Fruit fly (Drosophila melanogaster) whole organism, embryonic: ENCODE data around the gene fd96Ca.
A peak's percentile ranks its signal among the peaks of the same experiment; 100 is the strongest.

Source experiments
- BEAF-32 ChIP-seq: fragments of 200-800 bp; sonication (Bioruptor generic); optimal IDR thresholded peaks from 3 replicates; lab custom pipeline; 2017; ENCODE audit warnings: missing biosample characterization, missing genetic modification characterization, mild to moderate bottlenecking, moderate library complexity, missing genetic modification reagents
- CG10147 ChIP-seq: fragments of 200-800 bp; sonication (Bioruptor generic); optimal IDR thresholded peaks from 2 replicates; lab custom pipeline; 2019; ENCODE audit warnings: missing biosample characterization, mild to moderate bottlenecking, missing genetic modification characterization, moderate library complexity
- CG10654 ChIP-seq: fragments of 200-800 bp; sonication (Bioruptor generic); optimal IDR thresholded peaks from 2 replicates; lab custom pipeline; 2016; ENCODE audit warnings: missing biosample characterization, missing genetic modification characterization
- CG13123 ChIP-seq: fragments of 200-800 bp; sonication (Bioruptor generic); optimal IDR thresholded peaks from 2 replicates; lab custom pipeline; 2016; ENCODE audit warnings: missing biosample characterization, missing genetic modification characterization
- CG13287 ChIP-seq: fragments of 200-800 bp; sonication (Bioruptor generic); IDR thresholded peaks from 2 replicates; pipeline ENCODE4 v1.3.6; 2022; ENCODE audit warnings: missing biosample characterization, missing genetic modification characterization; ENCODE audit not compliant: partially characterized antibody
- CG17829 ChIP-seq: fragments of 200-800 bp; optimal IDR thresholded peaks from 2 replicates; lab custom pipeline; 2019; ENCODE audit warnings: missing biosample characterization, mild to moderate bottlenecking, missing genetic modification characterization, moderate library complexity
- CG18011 ChIP-seq: fragments of 200-800 bp; sonication (Bioruptor generic); optimal IDR thresholded peaks from 2 replicates; lab custom pipeline; 2017; ENCODE audit warnings: missing biosample characterization, missing genetic modification characterization, mild to moderate bottlenecking, moderate library complexity, missing genotype
- CG18599 ChIP-seq: fragments of 200-800 bp; sonication (Bioruptor generic); optimal IDR thresholded peaks from 3 replicates; lab custom pipeline; 2017; ENCODE audit warnings: missing biosample characterization, missing genetic modification characterization, mild to moderate bottlenecking, moderate library complexity, missing genetic modification reagents
- CG2116 ChIP-seq: fragments of 200-800 bp; sonication (Bioruptor generic); optimal IDR thresholded peaks from 3 replicates; lab custom pipeline; 2018; ENCODE audit warnings: missing biosample characterization, mild to moderate bottlenecking, missing genetic modification characterization
- CG2129 ChIP-seq: fragments of 200-800 bp; sonication (Bioruptor generic); IDR thresholded peaks from 2 replicates; pipeline ENCODE4 v1.3.6; 2022; ENCODE audit warnings: missing biosample characterization, missing genetic modification characterization; ENCODE audit not compliant: partially characterized antibody
- CG3995 ChIP-seq: fragments of 200-800 bp; sonication (Bioruptor generic); optimal IDR thresholded peaks from 3 replicates; lab custom pipeline; 2016; ENCODE audit warnings: missing biosample characterization, missing genetic modification characterization
- CG42726 ChIP-seq: fragments of 200-800 bp; sonication (Bioruptor generic); IDR thresholded peaks from 2 replicates; pipeline ENCODE4 v1.3.6; 2022; ENCODE audit warnings: missing biosample characterization, missing genetic modification characterization; ENCODE audit not compliant: partially characterized antibody
- CG4617 ChIP-seq: fragments of 200-800 bp; sonication (Bioruptor generic); optimal IDR thresholded peaks from 3 replicates; lab custom pipeline; 2016; ENCODE audit warnings: missing biosample characterization, missing genetic modification characterization, borderline replicate concordance
- CG5245 ChIP-seq: fragments of 200-800 bp; sonication (Bioruptor generic); optimal IDR thresholded peaks from 3 replicates; lab custom pipeline; 2016; ENCODE audit warnings: missing biosample characterization, missing genetic modification characterization
- CG6791 ChIP-seq: fragments of 200-800 bp; sonication (Bioruptor generic); IDR thresholded peaks from 3 replicates; pipeline ENCODE4 v1.3.6; 2022; ENCODE audit warnings: missing biosample characterization, missing genetic modification characterization; ENCODE audit not compliant: partially characterized antibody
- Dref ChIP-seq: fragments of 200-800 bp; sonication (Bioruptor generic); IDR thresholded peaks from 2 replicates; pipeline ENCODE4 v1.3.6; 2022; ENCODE audit warnings: missing biosample characterization, missing genetic modification characterization
- E2f1 ChIP-seq: fragments of 200-800 bp; sonication (Bioruptor generic); IDR thresholded peaks from 2 replicates; pipeline ENCODE4 v1.3.6; 2022; ENCODE audit warnings: missing biosample characterization, missing genetic modification characterization
- Fer1 ChIP-seq: fragments of 200-800 bp; sonication (Bioruptor generic); optimal IDR thresholded peaks from 2 replicates; lab custom pipeline; 2017; ENCODE audit warnings: missing biosample characterization, mild to moderate bottlenecking, missing genetic modification characterization
- HLH4C ChIP-seq: fragments of 200-800 bp; sonication (Bioruptor generic); IDR thresholded peaks from 3 replicates; pipeline ENCODE4 v1.3.6; 2022; ENCODE audit warnings: missing biosample characterization, missing genetic modification characterization; ENCODE audit not compliant: partially characterized antibody
- HLH54F ChIP-seq: fragments of 200-800 bp; sonication (Bioruptor generic); optimal IDR thresholded peaks from 3 replicates; lab custom pipeline; 2016; ENCODE audit warnings: missing biosample characterization, missing genetic modification characterization
- Max ChIP-seq: fragments of 200-800 bp; sonication (Bioruptor generic); optimal IDR thresholded peaks from 2 replicates; lab custom pipeline; 2016; ENCODE audit warnings: missing biosample characterization, mild to moderate bottlenecking, missing genetic modification characterization
- NC2β ChIP-seq: fragments of 200-800 bp; sonication (Bioruptor generic); optimal IDR thresholded peaks from 2 replicates; lab custom pipeline; 2016; ENCODE audit warnings: missing biosample characterization, missing genetic modification characterization
- Poxn ChIP-seq: fragments of 200-800 bp; sonication (Bioruptor generic); IDR thresholded peaks from 2 replicates; pipeline ENCODE4 v1.3.6; 2022; ENCODE audit warnings: missing biosample characterization, missing genetic modification characterization
- Side ChIP-seq: fragments of 200-800 bp; sonication (Bioruptor generic); optimal IDR thresholded peaks from 2 replicates; lab custom pipeline; 2016; ENCODE audit warnings: missing biosample characterization, missing genetic modification characterization
- Sry-β ChIP-seq: fragments of 200-800 bp; sonication (Bioruptor generic); optimal IDR thresholded peaks from 2 replicates; lab custom pipeline; 2018; ENCODE audit warnings: missing biosample characterization, mild to moderate bottlenecking, missing genetic modification characterization, moderate library complexity
- Sry-δ ChIP-seq: fragments of 200-800 bp; sonication (Bioruptor generic); optimal IDR thresholded peaks from 2 replicates; lab custom pipeline; 2016; ENCODE audit warnings: missing biosample characterization, missing genetic modification characterization
- Xrp1 ChIP-seq: fragments of 200-800 bp; sonication (Bioruptor generic); IDR thresholded peaks from 2 replicates; pipeline ENCODE4 v1.3.6; 2022; ENCODE audit warnings: missing biosample characterization, missing genetic modification characterization
- ato ChIP-seq: fragments of 200-800 bp; sonication (Bioruptor generic); IDR thresholded peaks from 2 replicates; pipeline ENCODE4 v1.3.6; 2022; ENCODE audit warnings: missing biosample characterization, missing genetic modification characterization; ENCODE audit not compliant: partially characterized antibody
- br ChIP-seq: fragments of >200 bp; optimal IDR thresholded peaks from 2 replicates; lab custom pipeline; 2017
- chinmo ChIP-seq: fragments of 200-800 bp; sonication (Bioruptor generic); IDR thresholded peaks from 4 replicates; pipeline ENCODE4 v1.3.6; 2022; ENCODE audit warnings: missing biosample characterization, missing genetic modification characterization; ENCODE audit not compliant: partially characterized antibody
- ci ChIP-seq: fragments of 200-800 bp; sonication (Bioruptor generic); IDR thresholded peaks from 3 replicates; pipeline ENCODE4 v1.3.6; 2022; ENCODE audit warnings: missing biosample characterization, missing genetic modification characterization
- da ChIP-seq: fragments of 200-800 bp; sonication (Bioruptor generic); optimal IDR thresholded peaks from 2 replicates; lab custom pipeline; 2016; ENCODE audit warnings: missing biosample characterization, missing genetic modification characterization
- gce ChIP-seq: fragments of 200-800 bp; sonication (Bioruptor generic); IDR thresholded peaks from 3 replicates; pipeline ENCODE4 v1.3.6; 2022; ENCODE audit warnings: missing biosample characterization, missing genetic modification characterization
- gro ChIP-seq: fragments of 200-800 bp; sonication (Bioruptor generic); optimal IDR thresholded peaks from 2 replicates; lab custom pipeline; 2016; ENCODE audit warnings: missing biosample characterization, missing genetic modification characterization
- hb ChIP-seq: fragments of 200-800 bp; sonication (Bioruptor generic); IDR thresholded peaks from 3 replicates; pipeline ENCODE4 v1.3.6; 2022; ENCODE audit warnings: missing biosample characterization, missing genetic modification characterization; ENCODE audit not compliant: partially characterized antibody
- hbn ChIP-seq: fragments of 200-800 bp; sonication (Bioruptor generic); IDR thresholded peaks from 2 replicates; pipeline ENCODE4 v1.3.6; 2022; ENCODE audit warnings: missing biosample characterization, missing genetic modification characterization; ENCODE audit not compliant: partially characterized antibody
- her ChIP-seq: fragments of 200-800 bp; sonication (Bioruptor generic); optimal IDR thresholded peaks from 2 replicates; lab custom pipeline; 2016; ENCODE audit warnings: missing biosample characterization, missing genetic modification characterization
- ken ChIP-seq: fragments of 200-800 bp; sonication (Bioruptor generic); IDR thresholded peaks from 3 replicates; pipeline ENCODE4 v1.3.6; 2022; ENCODE audit warnings: missing biosample characterization, missing genetic modification characterization
- kni ChIP-seq: fragments of 200-800 bp; sonication (Bioruptor generic); optimal IDR thresholded peaks from 3 replicates; lab custom pipeline; 2017; ENCODE audit warnings: mild to moderate bottlenecking, missing biosample characterization, missing genetic modification reagents, missing genetic modification characterization
- nerfin-2 ChIP-seq: fragments of 200-800 bp; sonication (Bioruptor generic); IDR thresholded peaks from 2 replicates; pipeline ENCODE4 v1.3.6; 2022; ENCODE audit warnings: missing biosample characterization, missing genetic modification characterization; ENCODE audit not compliant: partially characterized antibody
- psq ChIP-seq: fragments of 200-800 bp; sonication (Bioruptor generic); optimal IDR thresholded peaks from 2 replicates; lab custom pipeline; 2017; ENCODE audit warnings: missing biosample characterization, missing genetic modification characterization
- sna ChIP-seq: fragments of 200-800 bp; sonication (Bioruptor generic); IDR thresholded peaks from 2 replicates; pipeline ENCODE4 v1.3.6; 2022; ENCODE audit warnings: missing biosample characterization, missing genetic modification characterization; ENCODE audit not compliant: partially characterized antibody
- unc-4 ChIP-seq: fragments of 200-800 bp; sonication (Bioruptor generic); IDR thresholded peaks from 2 replicates; pipeline ENCODE4 v1.3.6; 2022; ENCODE audit warnings: missing biosample characterization, missing genetic modification characterization; ENCODE audit not compliant: partially characterized antibody
- vvl ChIP-seq: fragments of 200-800 bp; sonication (Bioruptor generic); IDR thresholded peaks from 2 replicates; pipeline ENCODE4 v1.3.6; 2022; ENCODE audit warnings: missing biosample characterization, missing genetic modification characterization
- zfh2 ChIP-seq: fragments of 200-800 bp; sonication (Bioruptor generic); optimal IDR thresholded peaks from 2 replicates; lab custom pipeline; 2016; ENCODE audit warnings: missing biosample characterization, missing genetic modification characterization

The fd96Ca gene

DNA sequence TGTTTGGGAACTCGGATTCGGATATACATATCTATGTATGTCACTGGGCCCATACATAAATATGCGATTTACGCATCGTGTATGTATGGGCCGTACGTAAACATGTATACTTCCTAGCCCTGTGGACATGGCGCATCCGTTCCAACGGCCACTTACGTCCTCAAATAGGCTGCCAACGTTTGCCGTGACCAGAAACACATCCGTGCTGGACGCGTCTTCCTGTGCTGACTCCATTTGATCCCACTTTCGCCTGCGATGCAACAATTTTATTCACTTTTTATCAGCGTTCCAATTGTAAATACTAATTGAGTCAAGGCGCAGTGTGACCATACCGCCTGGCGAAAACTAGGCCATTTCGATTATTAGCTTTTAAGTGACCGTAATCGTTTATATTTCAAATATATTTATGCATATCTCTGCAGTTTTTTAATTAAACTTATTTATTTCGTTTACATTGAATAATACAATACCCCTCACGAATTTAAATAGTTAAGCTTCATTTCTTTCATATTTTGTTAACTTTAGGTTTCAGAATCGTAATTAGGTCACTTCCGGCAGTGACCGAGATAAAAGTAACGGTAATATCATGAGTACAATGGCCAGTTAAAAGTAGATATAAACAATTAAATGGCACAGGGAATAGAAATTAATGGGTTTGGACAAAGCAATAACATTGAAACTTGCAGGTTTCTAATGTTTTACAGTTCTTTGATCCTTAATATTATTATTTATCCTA lies 37.5 kb upstream of the fd96Ca start, which contains the start of gene 5PtaseI (continued):
- TF ChIP-seq br (lab: Kevin White, UChicago), result no peak
- no peak for TF ChIP-seq Max
- TF ChIP-seq HLH4C, result no peak
- no peak for TF ChIP-seq CG5245 (GFP tag; lab: Kevin White, UChicago)
- no peak for TF ChIP-seq CG10654 (GFP tag; lab: Kevin White, UChicago)
- peak; percentile 32; the same call in 1 of the 2 replicates for TF ChIP-seq Dref (GFP tag; lab: Robert Waterston, UW)
- no peak for TF ChIP-seq CG13123 (GFP tag; lab: Kevin White, UChicago)
- TF ChIP-seq Fer1 (GFP tag; lab: Kevin White, UChicago), result peak; percentile 1
- TF ChIP-seq da (GFP tag; lab: Kevin White, UChicago), result no peak
- TF ChIP-seq gce (GFP tag; lab: Robert Waterston, UW), result no peak
- no peak for TF ChIP-seq E2f1

DNA sequence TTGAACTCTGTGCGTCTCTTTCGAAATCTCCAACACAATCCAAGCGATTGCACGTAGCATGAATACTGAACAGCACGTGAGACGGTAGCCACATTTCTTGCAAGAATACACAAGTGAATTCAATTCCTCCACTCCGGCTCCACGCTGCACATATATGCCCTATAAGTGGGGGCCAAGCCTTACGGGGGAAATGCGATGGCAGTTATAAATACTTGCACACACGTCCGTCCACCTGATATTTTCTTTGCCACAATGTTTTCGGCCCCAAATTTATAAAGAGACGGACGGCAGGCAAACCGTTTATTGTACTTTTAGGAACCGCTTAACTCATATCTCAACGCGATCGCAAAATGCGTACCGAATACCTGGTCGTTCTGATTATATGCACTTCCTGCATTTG lies 36.5 kb upstream of the fd96Ca start, which contains the start of gene CG11786:
Gene CG11786, plus strand, starts transcription at position 301 of the 400 bp plus-strand sequence.
- peak; percentile 45 for TF ChIP-seq kni (GFP tag; lab: Kevin White, UChicago)
- TF ChIP-seq ken (GFP tag; lab: Robert Waterston, UW), result no peak
- TF ChIP-seq vvl (GFP tag; lab: Robert Waterston, UW), result peak; percentile 32; the same call in 1 of the 2 replicates

DNA sequence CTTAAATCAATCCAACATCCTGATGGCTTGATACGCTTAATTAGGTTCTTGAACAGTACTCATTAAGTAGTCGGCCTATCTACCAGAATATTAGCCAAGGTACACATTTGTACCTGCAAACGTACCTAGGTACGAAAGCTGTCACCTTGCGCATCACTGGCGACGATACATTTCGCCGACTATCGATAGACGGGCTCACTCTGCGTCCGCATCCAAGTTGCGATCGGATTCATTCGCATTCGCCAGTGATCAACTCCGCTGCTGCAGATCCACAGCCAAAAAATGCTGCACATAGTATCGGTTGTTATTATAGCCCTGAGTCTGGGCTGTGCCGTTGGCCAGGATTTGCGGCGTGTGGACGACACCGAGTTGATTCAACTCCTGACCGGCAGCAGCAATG lies 35.0 kb upstream of the fd96Ca start, which contains the start of gene CG11790:
Gene CG11790, plus strand, starts transcription at position 203 of the 400 bp plus-strand sequence.
- TF ChIP-seq chinmo (GFP tag; lab: Robert Waterston, UW), result 0 out of 4 replicates have a peak, but pooled peaks have one; percentile 42
- TF ChIP-seq CG17829 (tag; lab: Kevin White, UChicago), result peak; percentile 7
- TF ChIP-seq ci (GFP tag; lab: Robert Waterston, UW), result peak; percentile 59; the same call in 2 of the 3 replicates
- TF ChIP-seq CG2116 (GFP tag; lab: Kevin White, UChicago), result peak; percentile 59
- peak; percentile 61; the same call in 2 of the 3 replicates for TF ChIP-seq hb (GFP tag; lab: Robert Waterston, UW)
- TF ChIP-seq nerfin-2 (GFP tag; lab: Robert Waterston, UW), result peak; percentile 59
- no peak for TF ChIP-seq psq (GFP tag; lab: Kevin White, UChicago)
- peak; percentile 5 for TF ChIP-seq gro
- no peak for TF ChIP-seq CG18011 (GFP tag; lab: Kevin White, UChicago)
- peak; percentile 75 for TF ChIP-seq sna (GFP tag; lab: Robert Waterston, UW)
- no peak for TF ChIP-seq Poxn
- no peak for TF ChIP-seq HLH54F (GFP tag; lab: Kevin White, UChicago)
- TF ChIP-seq NC2β (GFP tag; lab: Kevin White, UChicago), result no peak
- peak; percentile 88 for TF ChIP-seq CG13287 (GFP tag; lab: Robert Waterston, UW)
- peak; percentile 73; the same call in 1 of the 2 replicates for TF ChIP-seq hbn
- TF ChIP-seq unc-4, result peak; percentile 80
- TF ChIP-seq Sry-δ (GFP tag; lab: Kevin White, UChicago), result peak; percentile 75
- TF ChIP-seq Xrp1, result peak; percentile 25; the same call in 1 of the 2 replicates
- TF ChIP-seq Side (GFP tag; lab: Kevin White, UChicago), result no peak
- TF ChIP-seq CG2129 (GFP tag; lab: Robert Waterston, UW), result peak; percentile 40; the same call in 1 of the 2 replicates
- TF ChIP-seq ato (GFP tag; lab: Robert Waterston, UW), result peak; percentile 82
- TF ChIP-seq CG10147 (GFP tag; lab: Kevin White, UChicago), result no peak
- TF ChIP-seq her (GFP tag; lab: Kevin White, UChicago), result peak; percentile 55
- peak; percentile 87 for TF ChIP-seq CG3995 (GFP tag; lab: Kevin White, UChicago)
- TF ChIP-seq CG42726 (GFP tag; lab: Robert Waterston, UW), result peak; percentile 70; the same call in 1 of the 2 replicates
- peak; percentile 83 for TF ChIP-seq CG6791
- peak; percentile 10 for TF ChIP-seq CG4617 (GFP tag; lab: Kevin White, UChicago)
- no peak for TF ChIP-seq CG18599 (GFP tag; lab: Kevin White, UChicago)
- peak; percentile 2 for TF ChIP-seq zfh2 (GFP tag; lab: Kevin White, UChicago)
- TF ChIP-seq BEAF-32 (GFP tag; lab: Kevin White, UChicago), result peak; percentile 74
- peak; percentile 72 for TF ChIP-seq HLH4C
- peak; percentile 88 for TF ChIP-seq Sry-β (GFP tag; lab: Kevin White, UChicago)
